Fruit fly (Drosophila melanogaster): ENCODE results near the gene Ndc80.

Ndc80 gene

DNA sequence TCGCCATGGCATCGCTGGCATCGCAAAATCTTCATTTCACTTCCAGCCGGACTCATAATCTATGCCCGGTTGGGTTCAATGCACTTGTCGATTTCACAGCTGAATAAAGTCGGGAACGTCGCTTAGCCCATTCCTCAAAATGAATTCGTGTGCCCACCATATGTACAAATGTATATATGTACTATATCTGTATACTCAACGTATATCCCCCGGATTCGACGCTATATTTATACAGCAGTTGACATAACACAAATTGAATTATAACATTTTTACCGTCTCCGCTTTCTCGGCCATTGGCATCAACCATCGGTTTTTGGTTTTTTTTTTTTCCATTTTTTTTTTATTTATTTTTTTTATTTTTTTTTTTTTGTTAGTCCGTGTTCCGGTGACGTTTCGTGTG is 41.6 kb downstream of the Ndc80 start:
- TF ChIP-seq psq (optimal IDR thresholded peaks at IDR 0.05) (no peak), usp (GFP tag; optimal IDR thresholded peaks at IDR 0.05) (no peak), CG8478 (optimal IDR thresholded peaks at IDR 0.05) (no peak), EcR (GFP tag; optimal IDR thresholded peaks at IDR 0.05) (no peak), pan (optimal IDR thresholded peaks at IDR 0.05) (no peak), Dll (optimal IDR thresholded peaks at IDR 0.05) (no peak)

DNA sequence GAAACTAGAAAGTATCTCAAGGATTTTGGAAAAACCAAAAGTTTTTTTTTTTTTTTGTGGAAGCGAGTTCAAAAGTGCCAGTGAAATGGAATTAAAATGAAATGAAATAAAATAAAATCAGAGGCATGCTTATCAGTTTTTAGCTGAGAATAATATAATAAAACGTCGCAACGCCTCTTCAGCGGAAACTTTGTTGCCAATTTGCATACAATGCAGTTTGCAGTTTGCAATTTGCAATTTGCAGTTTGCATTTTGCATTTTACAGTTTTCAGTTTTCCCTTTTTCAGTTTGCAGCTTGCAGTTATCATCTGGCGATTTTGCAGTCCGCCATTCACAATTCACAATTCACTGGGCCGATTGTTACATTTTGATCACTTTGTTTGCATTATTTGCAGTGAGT is 43.0 kb downstream of the Ndc80 start:
- no peak for TF ChIP-seq CG8478 (optimal IDR thresholded peaks at IDR 0.05)

DNA sequence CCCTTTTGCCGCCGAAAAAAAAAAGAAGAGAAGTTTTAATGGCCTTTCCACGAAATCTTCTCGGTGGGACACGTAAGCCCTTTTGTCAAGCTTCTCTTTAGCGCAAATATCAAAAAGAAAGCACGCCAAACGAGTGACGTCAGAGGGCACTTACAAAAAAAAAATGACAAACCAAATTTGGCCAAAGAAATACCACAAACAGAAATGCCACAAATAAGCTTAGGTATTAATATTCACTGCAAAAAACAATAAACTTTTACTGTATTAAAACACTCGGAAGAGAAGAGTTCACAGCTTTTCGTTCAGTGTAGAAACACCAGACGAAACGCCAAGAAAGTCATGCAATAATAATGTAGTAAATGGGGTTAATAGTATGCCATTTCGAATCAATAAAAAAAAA is 43.7 kb downstream of the Ndc80 start:
- TF ChIP-seq pan (optimal IDR thresholded peaks at IDR 0.05) (no peak), usp (GFP tag; optimal IDR thresholded peaks at IDR 0.05) (no peak), Dll (optimal IDR thresholded peaks at IDR 0.05) (no peak), EcR (GFP tag; optimal IDR thresholded peaks at IDR 0.05) (no peak), CG8478 (optimal IDR thresholded peaks at IDR 0.05) (no peak), psq (optimal IDR thresholded peaks at IDR 0.05) (no peak)

- TF ChIP-seq EcR (GFP tag; optimal IDR thresholded peaks at IDR 0.05) (no peak), psq (optimal IDR thresholded peaks at IDR 0.05) (no peak), usp (GFP tag; optimal IDR thresholded peaks at IDR 0.05) (no peak), CG8478 (optimal IDR thresholded peaks at IDR 0.05) (no peak), Dll (optimal IDR thresholded peaks at IDR 0.05) (no peak), pan (optimal IDR thresholded peaks at IDR 0.05) (no peak)
Measured at dm6 chrX:13565490-13566156, 46.2 kb downstream of the Ndc80 start.

DNA sequence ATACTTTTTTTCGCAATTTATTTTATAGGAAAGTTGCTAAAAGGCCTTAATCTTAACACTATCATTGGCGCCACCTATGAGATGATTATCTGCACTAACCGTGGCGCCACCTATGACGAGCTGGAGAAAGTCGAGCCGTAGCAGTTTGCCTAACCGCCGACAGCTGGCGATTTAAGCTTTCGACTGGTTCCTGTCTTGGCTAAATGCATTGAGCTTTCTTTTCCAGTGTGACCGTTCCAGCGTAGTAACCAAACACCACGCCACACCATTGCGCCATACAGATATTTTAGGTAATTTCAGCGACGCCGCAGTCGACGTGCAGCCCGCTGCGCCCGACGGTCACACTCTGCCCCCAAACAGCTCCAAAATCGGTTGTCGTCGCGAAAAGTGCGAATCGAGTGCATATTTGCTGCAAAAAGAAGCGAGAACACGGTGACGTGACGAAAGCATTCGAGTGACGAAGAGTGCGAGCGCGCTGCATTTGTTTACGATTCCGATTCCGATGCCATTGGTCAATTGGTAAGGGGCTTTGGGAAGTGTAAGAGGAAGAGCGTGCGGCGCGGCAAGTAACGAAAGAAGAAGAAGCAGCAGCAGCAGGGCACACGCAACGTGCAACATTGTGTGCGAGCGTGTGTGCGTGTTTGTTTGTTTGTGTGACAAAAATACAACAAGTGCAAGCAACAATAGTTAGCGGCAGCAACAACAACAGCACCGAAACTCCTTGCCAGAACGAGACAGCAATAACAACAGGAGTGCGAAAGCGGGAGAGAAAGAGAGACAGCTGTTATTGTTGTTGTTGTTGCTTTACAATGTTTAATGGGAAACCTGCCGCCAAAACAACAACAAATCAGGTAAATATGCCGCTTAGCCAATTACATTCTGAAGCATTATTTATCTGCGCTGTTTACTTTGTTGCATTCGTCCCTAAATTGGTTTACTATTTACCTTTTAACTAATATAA is 48.1 kb downstream of the Ndc80 start, which contains the start of the genes CG46311 and Tpst:
CG46311 (plus strand) TSS at position 341 of the 961 bp plus-strand sequence.
Tpst (plus strand) TSS at position 341 of the 961 bp plus-strand sequence.
- TF ChIP-seq usp (GFP tag; optimal IDR thresholded peaks at IDR 0.05) = no peak
- no peak for TF ChIP-seq psq (optimal IDR thresholded peaks at IDR 0.05)
- no peak for TF ChIP-seq Dll (optimal IDR thresholded peaks at IDR 0.05)
- TF ChIP-seq pan (optimal IDR thresholded peaks at IDR 0.05) = no peak
- TF ChIP-seq CG8478 (optimal IDR thresholded peaks at IDR 0.05) = no peak
- no peak for TF ChIP-seq EcR (GFP tag; optimal IDR thresholded peaks at IDR 0.05)

DNA sequence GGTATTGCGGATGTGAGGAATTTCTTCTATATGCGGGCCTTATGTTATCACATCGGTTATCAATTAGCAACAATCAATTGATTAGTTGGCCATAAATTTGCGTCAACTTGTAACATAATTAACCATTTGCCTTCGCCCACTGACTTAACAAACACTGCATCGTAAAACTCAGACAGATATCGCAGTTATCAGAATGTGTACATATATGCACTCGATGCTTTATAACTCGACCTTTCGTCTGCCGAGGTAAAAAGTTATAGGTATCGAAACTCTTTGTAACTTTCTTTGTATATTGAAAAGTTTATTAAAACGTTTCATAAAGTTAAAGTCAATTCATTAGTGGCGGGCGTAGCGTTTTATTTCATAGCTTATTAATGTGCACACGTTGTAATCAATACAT is 48.8 kb downstream of the Ndc80 start:
- TF ChIP-seq CG8478 (optimal IDR thresholded peaks at IDR 0.05) = no peak
- TF ChIP-seq Dll (optimal IDR thresholded peaks at IDR 0.05) = no peak
- TF ChIP-seq psq (optimal IDR thresholded peaks at IDR 0.05) = no peak
- no peak for TF ChIP-seq EcR (GFP tag; optimal IDR thresholded peaks at IDR 0.05)
- no peak for TF ChIP-seq usp (GFP tag; optimal IDR thresholded peaks at IDR 0.05)
- TF ChIP-seq pan (optimal IDR thresholded peaks at IDR 0.05) = no peak

DNA sequence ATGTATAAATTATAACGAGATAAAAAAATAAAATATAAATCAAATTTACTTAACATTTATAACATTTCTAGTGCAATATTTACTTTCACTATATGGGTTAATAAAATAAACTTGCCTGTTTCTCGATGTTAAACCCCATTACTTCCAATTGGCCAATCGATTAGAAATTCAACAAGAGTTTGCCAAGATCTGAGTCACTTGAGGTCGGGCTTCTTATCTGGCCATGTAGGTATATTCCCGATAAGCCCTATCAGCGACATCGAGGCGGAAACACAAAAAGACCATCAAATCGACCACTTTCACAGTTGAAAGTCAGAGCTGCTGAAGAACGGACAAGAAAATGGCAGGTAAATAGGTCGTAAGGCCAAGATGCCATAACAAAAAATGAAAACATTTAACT is 50.5 kb downstream of the Ndc80 start, which contains the start of gene CG32633:
CG32633 (plus strand) TSS at position 301 of the 400 bp plus-strand sequence.
- TF ChIP-seq EcR (GFP tag; optimal IDR thresholded peaks at IDR 0.05) (no peak), usp (GFP tag; optimal IDR thresholded peaks at IDR 0.05) (no peak), psq (optimal IDR thresholded peaks at IDR 0.05) (no peak), pan (optimal IDR thresholded peaks at IDR 0.05) (no peak), CG8478 (optimal IDR thresholded peaks at IDR 0.05) (no peak), Dll (optimal IDR thresholded peaks at IDR 0.05) (no peak)
